Worm (Caenorhabditis elegans) whole organism, L2 larva: ENCODE data around the gene Y37D8A.2.

Experiments used
- ama-1 ChIP-seq: fragments of 150-350 bp; optimal IDR thresholded peaks from 2 replicates; lab custom pipeline; 2018; ENCODE audit warnings: inconsistent platforms
- blmp-1 ChIP-seq: sonication (generic microtip); optimal IDR thresholded peaks from 2 replicates; lab custom pipeline; 2017; ENCODE audit warnings: missing genetic modification characterization, mild to moderate bottlenecking, missing compliant biosample characterization, antibody characterized with exemption, moderate library complexity; ENCODE audit not compliant: insufficient read depth
- elt-3 ChIP-seq: sonication (generic microtip); optimal IDR thresholded peaks from 2 replicates; lab custom pipeline; 2017; ENCODE audit warnings: missing biosample characterization, missing genetic modification characterization
- fos-1 ChIP-seq: fragments of 150-350 bp; optimal IDR thresholded peaks from 2 replicates; lab custom pipeline; 2014; ENCODE audit warnings: missing biosample characterization, missing genetic modification characterization
- gmeb-1 ChIP-seq: fragments of 150-350 bp; optimal IDR thresholded peaks from 2 replicates; lab custom pipeline; 2014; ENCODE audit warnings: missing biosample characterization, missing genetic modification characterization
- mdl-1 ChIP-seq, 2 experiments: fragments of 150-350 bp in 1 of 2; sonication (generic microtip) in 1 of 2; optimal IDR thresholded peaks; 2 replicates each; lab custom pipeline; 2017; ENCODE audit warnings: missing biosample characterization in 2 of 2, missing genetic modification characterization in 2 of 2
- nhr-129 ChIP-seq: fragments of 150-350 bp; optimal IDR thresholded peaks from 2 replicates; lab custom pipeline; 2014; ENCODE audit warnings: missing biosample characterization, missing genetic modification characterization
- snpc-4 ChIP-seq: fragments of 150-350 bp; optimal IDR thresholded peaks from 2 replicates; lab custom pipeline; 2014; ENCODE audit warnings: missing biosample characterization, missing genetic modification characterization
- zag-1 ChIP-seq: fragments of 150-350 bp; optimal IDR thresholded peaks from 2 replicates; lab custom pipeline; 2014; ENCODE audit warnings: missing biosample characterization, missing genetic modification characterization

DNA sequence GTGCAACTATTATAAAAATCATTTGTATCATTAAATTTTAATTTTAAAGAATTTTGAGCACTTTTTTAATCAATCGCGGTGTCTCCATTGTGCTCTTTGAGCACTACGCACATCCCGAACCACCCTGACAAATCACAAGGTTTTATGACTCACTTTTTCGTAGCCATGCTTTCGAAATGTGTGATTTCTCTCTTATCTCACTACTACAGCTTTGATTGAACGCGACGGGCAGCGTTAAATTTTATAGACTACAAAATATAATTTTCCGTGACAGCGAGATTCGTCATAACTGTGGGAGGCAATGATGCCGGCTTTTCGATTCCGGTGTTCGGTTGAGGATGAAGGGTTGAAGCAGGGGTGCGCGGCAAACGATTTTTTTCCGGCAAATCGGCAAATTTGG, 29.7 kb downstream of the Y37D8A.2 start:
- TF ChIP-seq snpc-4 (tag; lab: Kevin White, UChicago) (no peak), blmp-1 (tag; lab: Kevin White, UChicago) (no peak), fos-1 (tag; lab: Kevin White, UChicago) (peak; percentile 68), ama-1 (no peak), elt-3 (tag; lab: Kevin White, UChicago) (no peak), mdl-1 (tag; optimal IDR thresholded peaks at IDR 0.05; lab: Kevin White, UChicago) (no peak), zag-1 (no peak), gmeb-1 (tag; lab: Kevin White, UChicago) (no peak), nhr-129 (tag; lab: Kevin White, UChicago) (no peak)
